Worm (Caenorhabditis elegans) whole organism, L1 larva: ENCODE results near the gene mps-2.

ENCODE experiments used
- aha-1 ChIP-seq: fragments of 150-350 bp; optimal IDR thresholded peaks from 2 replicates; lab custom pipeline; 2014; ENCODE audit warnings: missing biosample characterization, missing genetic modification characterization
- ama-1 ChIP-seq: fragments of 150-350 bp; optimal IDR thresholded peaks from 2 replicates; lab custom pipeline; 2014
- fkh-8 ChIP-seq: sonication (generic microtip); optimal IDR thresholded peaks from 2 replicates; lab custom pipeline; 2016; ENCODE audit warnings: mild to moderate bottlenecking, missing genetic modification characterization, missing compliant biosample characterization
- hlh-17 ChIP-seq: fragments of 200-800 bp; sonication (Bioruptor generic); optimal IDR thresholded peaks from 2 replicates; lab custom pipeline; 2018; ENCODE audit warnings: missing genetic modification characterization, mild to moderate bottlenecking, missing compliant biosample characterization, moderate library complexity, borderline replicate concordance
- lin-13 ChIP-seq: fragments of 150-350 bp; optimal IDR thresholded peaks from 2 replicates; lab custom pipeline; 2014; ENCODE audit warnings: missing biosample characterization, missing genetic modification reagents, missing genetic modification characterization
- lin-39 ChIP-seq: fragments of 150-350 bp; optimal IDR thresholded peaks from 2 replicates; lab custom pipeline; 2014; ENCODE audit warnings: missing biosample characterization, missing genetic modification reagents, missing genetic modification characterization
- lir-3 ChIP-seq: sonication (generic microtip); optimal IDR thresholded peaks from 2 replicates; lab custom pipeline; 2016; ENCODE audit warnings: mild to moderate bottlenecking, missing genetic modification characterization, moderate library complexity, missing compliant biosample characterization; ENCODE audit not compliant: poor library complexity
- lsy-2 ChIP-seq, 2 experiments: fragments of 150-350 bp; optimal IDR thresholded peaks; 2 replicates each; lab custom pipeline; 2014; ENCODE audit warnings: missing biosample characterization in 2 of 2, missing genetic modification characterization in 2 of 2
- nhr-84 ChIP-seq: sonication (generic microtip); optimal IDR thresholded peaks from 2 replicates; lab custom pipeline; 2017; ENCODE audit warnings: missing biosample characterization, missing genetic modification characterization
- rnt-1 ChIP-seq: sonication (generic microtip); optimal IDR thresholded peaks from 2 replicates; lab custom pipeline; 2016; ENCODE audit warnings: mild to moderate bottlenecking, missing genetic modification characterization, moderate library complexity, missing compliant biosample characterization
- snpc-4 ChIP-seq: fragments of 150-350 bp; optimal IDR thresholded peaks from 2 replicates; lab custom pipeline; 2014; ENCODE audit warnings: missing biosample characterization, missing genetic modification characterization
- unc-62 ChIP-seq: fragments of 150-350 bp; optimal IDR thresholded peaks from 2 replicates; lab custom pipeline; 2014; ENCODE audit warnings: missing biosample characterization, missing genetic modification reagents, missing genetic modification characterization
- vab-15 ChIP-seq: sonication (generic microtip); optimal IDR thresholded peaks from 2 replicates; lab custom pipeline; 2017; ENCODE audit warnings: missing genotype, mild to moderate bottlenecking, missing genetic modification characterization, missing compliant biosample characterization
- zag-1 ChIP-seq: fragments of 150-350 bp; optimal IDR thresholded peaks from 2 replicates; lab custom pipeline; 2014; ENCODE audit warnings: missing biosample characterization, missing genetic modification characterization

ce11 chrII:286551-286724 lies 25.6 kb downstream of the mps-2 start, which contains the start of gene misc-1:
- no peak for TF ChIP-seq lin-13 (GFP tag; lab: Kevin White, UChicago)
- TF ChIP-seq unc-62 (GFP tag; lab: Kevin White, UChicago) = no peak
- no peak for TF ChIP-seq lin-39 (tag; lab: Kevin White, UChicago)
- TF ChIP-seq snpc-4 (tag; lab: Kevin White, UChicago) = no peak
- TF ChIP-seq aha-1 (tag; lab: Kevin White, UChicago) = no peak
- TF ChIP-seq vab-15 (tag; lab: Kevin White, UChicago) = no peak
- no peak for TF ChIP-seq fkh-8 (tag; lab: Kevin White, UChicago)
- TF ChIP-seq ama-1 (lab: Kevin White, UChicago) = no peak
- TF ChIP-seq nhr-84 (tag; lab: Kevin White, UChicago) = no peak
- no peak for TF ChIP-seq rnt-1
- no peak for TF ChIP-seq lir-3
- TF ChIP-seq hlh-17 (GFP tag; lab: Kevin White, UChicago) = no peak
- no peak for TF ChIP-seq zag-1
- TF ChIP-seq lsy-2 (tag; optimal IDR thresholded peaks at IDR 0.05; lab: Kevin White, UChicago) = no peak
